Worm (Caenorhabditis elegans) whole organism, mixed stage, embryonic: ENCODE measurements around the gene F32G8.3.
A peak's percentile ranks its signal among the peaks of the same experiment; 100 is the strongest.

ENCODE experiments used
- M03D4.4 ChIP-seq: sonication (generic microtip); optimal IDR thresholded peaks from 2 replicates; lab custom pipeline; 2017; ENCODE audit warnings: mild to moderate bottlenecking, missing genetic modification characterization, missing compliant biosample characterization
- bed-3 ChIP-seq: fragments of 200-800 bp; sonication (Bioruptor generic); optimal IDR thresholded peaks from 3 replicates; lab custom pipeline; 2018; ENCODE audit warnings: mild to moderate bottlenecking, missing genetic modification characterization, moderate library complexity, missing compliant biosample characterization
- blmp-1 ChIP-seq: fragments of 150-350 bp; optimal IDR thresholded peaks from 2 replicates; lab custom pipeline; 2014; ENCODE audit warnings: missing biosample characterization, missing genetic modification characterization
- ceh-43 ChIP-seq: fragments of 200-800 bp; sonication (Bioruptor generic); optimal IDR thresholded peaks from 2 replicates; lab custom pipeline; 2018; ENCODE audit warnings: mild to moderate bottlenecking, missing genetic modification characterization, moderate library complexity, missing compliant biosample characterization
- ceh-83 ChIP-seq: fragments of 200-800 bp; sonication (Bioruptor generic); optimal IDR thresholded peaks from 2 replicates; lab custom pipeline; 2018; ENCODE audit warnings: mild to moderate bottlenecking, missing genetic modification characterization, missing compliant biosample characterization
- ces-1 ChIP-seq: fragments of 150-350 bp; optimal IDR thresholded peaks from 2 replicates; lab custom pipeline; 2014; ENCODE audit warnings: missing biosample characterization, missing genetic modification reagents, missing genetic modification characterization
- cnd-1 ChIP-seq: fragments of 200-800 bp; sonication (Bioruptor generic); optimal IDR thresholded peaks from 2 replicates; lab custom pipeline; 2018; ENCODE audit warnings: mild to moderate bottlenecking, missing genetic modification characterization, missing compliant biosample characterization
- drap-1 ChIP-seq: fragments of 200-800 bp; sonication (Bioruptor generic); optimal IDR thresholded peaks from 3 replicates; lab custom pipeline; 2018; ENCODE audit warnings: mild to moderate bottlenecking, missing genetic modification characterization, missing compliant biosample characterization
- elt-1 ChIP-seq: sonication (generic microtip); optimal IDR thresholded peaks from 2 replicates; lab custom pipeline; 2017; ENCODE audit warnings: missing genetic modification characterization, mild to moderate bottlenecking, missing compliant biosample characterization, antibody characterized with exemption, moderate library complexity, borderline replicate concordance; ENCODE audit not compliant: insufficient read depth
- flh-1 ChIP-seq: fragments of 200-800 bp; sonication (Bioruptor generic); optimal IDR thresholded peaks from 2 replicates; lab custom pipeline; 2018; ENCODE audit warnings: mild to moderate bottlenecking, missing genetic modification characterization, moderate library complexity, missing compliant biosample characterization
- ham-2 ChIP-seq: fragments of 200-800 bp; sonication (Bioruptor generic); optimal IDR thresholded peaks from 2 replicates; lab custom pipeline; 2018; ENCODE audit warnings: mild to moderate bottlenecking, missing genetic modification characterization, missing compliant biosample characterization
- hlh-1 ChIP-seq: fragments of 150-350 bp; optimal IDR thresholded peaks from 2 replicates; lab custom pipeline; 2014; ENCODE audit warnings: missing biosample characterization, missing genetic modification reagents, missing genetic modification characterization
- lin-13 ChIP-seq: fragments of 150-350 bp; optimal IDR thresholded peaks from 2 replicates; lab custom pipeline; 2014; ENCODE audit warnings: missing biosample characterization, missing genetic modification characterization
- lsy-2 ChIP-seq: fragments of 150-350 bp; optimal IDR thresholded peaks from 2 replicates; lab custom pipeline; 2014; ENCODE audit warnings: missing biosample characterization, missing genetic modification characterization
- mab-5 ChIP-seq: fragments of 150-350 bp; optimal IDR thresholded peaks from 2 replicates; lab custom pipeline; 2014; ENCODE audit warnings: missing biosample characterization, missing genetic modification characterization
- mep-1 ChIP-seq: fragments of 150-350 bp; optimal IDR thresholded peaks from 2 replicates; lab custom pipeline; 2017; ENCODE audit warnings: missing biosample characterization, missing genetic modification reagents, missing genetic modification characterization, inconsistent platforms
- mls-2 ChIP-seq: sonication (generic microtip); optimal IDR thresholded peaks from 2 replicates; lab custom pipeline; 2016; ENCODE audit warnings: mild to moderate bottlenecking, missing genetic modification characterization, moderate library complexity, missing compliant biosample characterization
- nhr-12 ChIP-seq: fragments of 150-350 bp; optimal IDR thresholded peaks from 2 replicates; lab custom pipeline; 2014; ENCODE audit warnings: missing biosample characterization, missing genetic modification characterization
- nhr-2 ChIP-seq: fragments of 150-350 bp; optimal IDR thresholded peaks from 2 replicates; lab custom pipeline; 2014; ENCODE audit warnings: missing biosample characterization, missing genetic modification characterization
- nhr-28 ChIP-seq: fragments of 150-350 bp; optimal IDR thresholded peaks from 2 replicates; lab custom pipeline; 2014; ENCODE audit warnings: missing biosample characterization, missing genetic modification characterization
- nhr-76 ChIP-seq: sonication (generic microtip); optimal IDR thresholded peaks from 2 replicates; lab custom pipeline; 2017; ENCODE audit warnings: missing biosample characterization, missing genetic modification characterization
- pha-4 ChIP-seq: fragments of 150-350 bp; optimal IDR thresholded peaks from 2 replicates; lab custom pipeline; 2018; ENCODE audit warnings: missing biosample characterization, missing genetic modification reagents, missing genetic modification characterization
- sem-2 ChIP-seq: fragments of 200-800 bp; sonication (Bioruptor generic); optimal IDR thresholded peaks from 2 replicates; lab custom pipeline; 2018; ENCODE audit warnings: mild to moderate bottlenecking, missing genetic modification characterization, missing compliant biosample characterization
- snpc-4 ChIP-seq: fragments of 150-350 bp; optimal IDR thresholded peaks from 2 replicates; lab custom pipeline; 2014; ENCODE audit warnings: missing biosample characterization, missing genetic modification characterization
- sptf-1 ChIP-seq: sonication (generic microtip); optimal IDR thresholded peaks from 2 replicates; lab custom pipeline; 2017; ENCODE audit warnings: mild to moderate bottlenecking, missing genetic modification characterization, moderate library complexity, missing compliant biosample characterization
- tbx-8 ChIP-seq: fragments of 200-800 bp; sonication (Bioruptor generic); optimal IDR thresholded peaks from 2 replicates; lab custom pipeline; 2018; ENCODE audit warnings: mild to moderate bottlenecking, missing genetic modification characterization, moderate library complexity, missing compliant biosample characterization
- unc-120 ChIP-seq: sonication (generic microtip); optimal IDR thresholded peaks from 2 replicates; lab custom pipeline; 2017; ENCODE audit warnings: missing genetic modification characterization, missing compliant biosample characterization; ENCODE audit not compliant: poor library complexity, severe bottlenecking
- unc-39 ChIP-seq: fragments of 150-350 bp; optimal IDR thresholded peaks from 2 replicates; lab custom pipeline; 2014; ENCODE audit warnings: missing biosample characterization, missing genetic modification characterization
- unc-62 ChIP-seq: fragments of 150-350 bp; optimal IDR thresholded peaks from 2 replicates; lab custom pipeline; 2014; ENCODE audit warnings: missing biosample characterization, missing genetic modification reagents, missing genetic modification characterization
- zip-8 ChIP-seq: fragments of 150-350 bp; optimal IDR thresholded peaks from 2 replicates; lab custom pipeline; 2014; ENCODE audit warnings: missing biosample characterization, missing genetic modification characterization
- ztf-11 ChIP-seq: fragments of 150-350 bp; optimal IDR thresholded peaks from 2 replicates; lab custom pipeline; 2014; ENCODE audit warnings: missing biosample characterization, missing genetic modification characterization

F32G8.3 gene

ce11 chrV:10529600-10529999 is 25.5 kb downstream of the F32G8.3 start:
- TF ChIP-seq tbx-8 (GFP tag; lab: Kevin White, UChicago) (no peak), bed-3 (GFP tag; lab: Kevin White, UChicago) (no peak), nhr-2 (no peak), unc-39 (tag; lab: Kevin White, UChicago) (no peak), ceh-83 (GFP tag; lab: Kevin White, UChicago) (no peak), unc-120 (no peak), ham-2 (GFP tag; lab: Kevin White, UChicago) (no peak), nhr-76 (tag; lab: Kevin White, UChicago) (no peak)

- no peak for TF ChIP-seq sptf-1 (tag; lab: Kevin White, UChicago)
- TF ChIP-seq lin-13 (tag; lab: Kevin White, UChicago) = no peak
- TF ChIP-seq mls-2 (tag; lab: Kevin White, UChicago) = no peak
- no peak for TF ChIP-seq drap-1 (GFP tag; lab: Kevin White, UChicago)
- TF ChIP-seq nhr-28 (tag; lab: Kevin White, UChicago) = no peak
These were observed 26.6 kb downstream of the F32G8.3 start, which contains the start of gene F25D1.3 for ce11 chrV:10528500-10528899. Gene F25D1.3 (plus strand): TSS chrV:10528724.

- TF ChIP-seq nhr-12 = no peak
- no peak for TF ChIP-seq ham-2 (GFP tag; lab: Kevin White, UChicago)
- TF ChIP-seq mep-1 (tag; lab: Kevin White, UChicago) = peak; percentile 2
- TF ChIP-seq lsy-2 (tag; lab: Kevin White, UChicago) = peak; percentile 25
- TF ChIP-seq mls-2 (tag; lab: Kevin White, UChicago) = no peak
- no peak for TF ChIP-seq ceh-83 (GFP tag; lab: Kevin White, UChicago)
- TF ChIP-seq unc-120 = peak; percentile 46
- TF ChIP-seq nhr-28 (tag; lab: Kevin White, UChicago) = no peak
- TF ChIP-seq ceh-43 = no peak
- no peak for TF ChIP-seq elt-1 (tag; lab: Kevin White, UChicago)
These were observed 29.2 kb downstream of the F32G8.3 start, which contains the start of the genes C35A5.8 and hda-11 for ce11 chrV:10525902-10526301. Gene C35A5.8 (minus strand): TSS chrV:10525908. Gene hda-11 (plus strand): TSS chrV:10526184.

ce11 chrV:10516702-10517101 is 38.4 kb downstream of the F32G8.3 start:
- TF ChIP-seq M03D4.4 (tag; lab: Kevin White, UChicago) (no peak), sem-2 (GFP tag; lab: Kevin White, UChicago) (no peak), ces-1 (GFP tag; lab: Kevin White, UChicago) (peak; percentile 48)

ce11 chrV:10514271-10514670 is 40.9 kb downstream of the F32G8.3 start, which contains the start of gene dmsr-8:
Gene dmsr-8 (minus strand): TSS chrV:10514371.
- TF ChIP-seq sem-2 (GFP tag; lab: Kevin White, UChicago) (no peak), ceh-83 (GFP tag; lab: Kevin White, UChicago) (no peak), ces-1 (GFP tag; lab: Kevin White, UChicago) (no peak), cnd-1 (tag; lab: Kevin White, UChicago) (no peak), flh-1 (GFP tag; lab: Kevin White, UChicago) (no peak), bed-3 (GFP tag; lab: Kevin White, UChicago) (no peak), nhr-2 (no peak), tbx-8 (GFP tag; lab: Kevin White, UChicago) (no peak), unc-62 (no peak), pha-4 (tag; lab: Kevin White, UChicago) (no peak)

- no peak for TF ChIP-seq nhr-2
- TF ChIP-seq nhr-28 (tag; lab: Kevin White, UChicago) = no peak
- no peak for TF ChIP-seq cnd-1 (tag; lab: Kevin White, UChicago)
- TF ChIP-seq unc-120 = no peak
- TF ChIP-seq zip-8 (tag; lab: Kevin White, UChicago) = no peak
- TF ChIP-seq tbx-8 (GFP tag; lab: Kevin White, UChicago) = no peak
- no peak for TF ChIP-seq elt-1 (tag; lab: Kevin White, UChicago)
- no peak for TF ChIP-seq unc-62
- no peak for TF ChIP-seq mab-5 (tag; lab: Kevin White, UChicago)
- no peak for TF ChIP-seq sem-2 (GFP tag; lab: Kevin White, UChicago)
- no peak for TF ChIP-seq ztf-11
- TF ChIP-seq ham-2 (GFP tag; lab: Kevin White, UChicago) = no peak
- TF ChIP-seq ceh-43 = no peak
- TF ChIP-seq drap-1 (GFP tag; lab: Kevin White, UChicago) = no peak
- no peak for TF ChIP-seq ces-1 (GFP tag; lab: Kevin White, UChicago)
- no peak for TF ChIP-seq snpc-4 (tag; lab: Kevin White, UChicago)
- no peak for TF ChIP-seq hlh-1
- no peak for TF ChIP-seq unc-39 (tag; lab: Kevin White, UChicago)
- no peak for TF ChIP-seq flh-1 (GFP tag; lab: Kevin White, UChicago)
- no peak for TF ChIP-seq blmp-1 (tag; lab: Kevin White, UChicago)
These were observed 46.3 kb downstream of the F32G8.3 start, which contains the start of gene C35A5.6 for ce11 chrV:10508855-10509254. Gene C35A5.6 (plus strand): TSS chrV:10509137.
